Comparison of ENCODE assay signal across 3 worm cellular contexts in genomic region chrV:15002184-15002690, ce11.
TF ChIP-seq lines count a peak whose summit lies in the region.

fib-1 (minus strand) TSS chrV:15002223.
mut-15 (plus strand) TSS chrV:15002543.

TF ChIP-seq in whole organism, L1 larva, 84 proteins besides CTCF, POLR2A, EP300 and RAD21 (continued from another document and continues in another):
- peak; percentile 70 for TF ChIP-seq unc-98 (GFP tag; IDR thresholded peaks at IDR 0.05; lab: Robert Waterston, UW)
- peak; percentile 82 for TF ChIP-seq mab-9 (GFP tag; IDR thresholded peaks at IDR 0.05; lab: Robert Waterston, UW)
- TF ChIP-seq lin-13 (GFP tag; optimal IDR thresholded peaks at IDR 0.05; lab: Kevin White, UChicago) = peak; percentile 88
- peak; percentile 73 for TF ChIP-seq blmp-1 (tag; optimal IDR thresholded peaks at IDR 0.05; lab: Kevin White, UChicago)
- peak; percentile 53 for TF ChIP-seq sup-37 (GFP tag; optimal IDR thresholded peaks at IDR 0.05; lab: Kevin White, UChicago)
- TF ChIP-seq unc-30 (tag; optimal IDR thresholded peaks at IDR 0.05; lab: Kevin White, UChicago) = no peak
- peak; percentile 74 for TF ChIP-seq fkh-10 (GFP tag; optimal IDR thresholded peaks at IDR 0.05; lab: Kevin White, UChicago)
- peak; percentile 95 to 98 for TF ChIP-seq lsy-2 (tag; optimal IDR thresholded peaks at IDR 0.05; lab: Kevin White, UChicago)
- TF ChIP-seq lin-35 (GFP tag; optimal IDR thresholded peaks at IDR 0.05; lab: Kevin White, UChicago) = peak; percentile 90 to 92
- TF ChIP-seq isw-1 (GFP tag; IDR thresholded peaks at IDR 0.05; lab: Robert Waterston, UW) = peak; percentile 96
- TF ChIP-seq nhr-11 (tag; optimal IDR thresholded peaks at IDR 0.05; lab: Kevin White, UChicago) = peak; percentile 55
- peak in 1 of 2 experiments; percentile 81 for TF ChIP-seq mdl-1 (tag; optimal IDR thresholded peaks at IDR 0.05; lab: Kevin White, UChicago)
- peak; percentile 67 for TF ChIP-seq zip-4 (GFP tag; optimal IDR thresholded peaks at IDR 0.05; lab: Kevin White, UChicago)
- TF ChIP-seq sox-4 (tag; optimal IDR thresholded peaks at IDR 0.05; lab: Kevin White, UChicago) = peak; percentile 87
- TF ChIP-seq pqm-1 (tag; optimal IDR thresholded peaks at IDR 0.05; lab: Kevin White, UChicago) = no peak
- TF ChIP-seq mef-2 (tag; optimal IDR thresholded peaks at IDR 0.05; lab: Kevin White, UChicago) = peak; percentile 56
- TF ChIP-seq ztf-4 (tag; optimal IDR thresholded peaks at IDR 0.05; lab: Kevin White, UChicago) = peak; percentile 72
- TF ChIP-seq aha-1 (tag; optimal IDR thresholded peaks at IDR 0.05; lab: Kevin White, UChicago) = peak; percentile 2
- peak; percentile 77 for TF ChIP-seq ceh-88 (GFP tag; IDR thresholded peaks at IDR 0.05; lab: Robert Waterston, UW)
- TF ChIP-seq hlh-4 (tag; optimal IDR thresholded peaks at IDR 0.05; lab: Kevin White, UChicago) = no peak
- peak; percentile 92 for TF ChIP-seq nhr-19 (GFP tag; conservative IDR thresholded peaks at IDR 0.05; lab: Robert Waterston, UW)
- TF ChIP-seq ces-1 (GFP tag; optimal IDR thresholded peaks at IDR 0.05; lab: Kevin White, UChicago) = no peak
- TF ChIP-seq lin-14 (GFP tag; optimal IDR thresholded peaks at IDR 0.05; lab: Kevin White, UChicago) = peak; percentile 94
- peak; percentile 68 for TF ChIP-seq elt-2 (tag; optimal IDR thresholded peaks at IDR 0.05; lab: Kevin White, UChicago)
- TF ChIP-seq C04F5.9 (tag; optimal IDR thresholded peaks at IDR 0.05; lab: Kevin White, UChicago) = peak; percentile 90
- peak; percentile 96 for TF ChIP-seq lin-15B (tag; optimal IDR thresholded peaks at IDR 0.05; lab: Kevin White, UChicago)
- peak; percentile 78 for TF ChIP-seq ceh-63 (GFP tag; optimal IDR thresholded peaks at IDR 0.05; lab: Kevin White, UChicago)
- peak; percentile 21 for TF ChIP-seq zag-1 (tag; optimal IDR thresholded peaks at IDR 0.05; lab: Kevin White, UChicago)
- TF ChIP-seq jun-1 (tag; optimal IDR thresholded peaks at IDR 0.05; lab: Kevin White, UChicago) = peak; percentile 87
- peak; percentile 93 for TF ChIP-seq dsc-1 (tag; optimal IDR thresholded peaks at IDR 0.05; lab: Kevin White, UChicago)
- no peak for TF ChIP-seq sptf-1 (tag; optimal IDR thresholded peaks at IDR 0.05; lab: Kevin White, UChicago)
- TF ChIP-seq egl-27 (tag; optimal IDR thresholded peaks at IDR 0.05; lab: Kevin White, UChicago) = peak in 1 of 2 experiments; percentile 45
- peak; percentile 91 to 95 for TF ChIP-seq efl-1 (optimal IDR thresholded peaks at IDR 0.05; lab: Kevin White, UChicago)
- TF ChIP-seq efl-1 (GFP tag; optimal IDR thresholded peaks at IDR 0.05 in 1 of 2; lab: Kevin White, UChicago) = peak; percentile 84 to 98
- TF ChIP-seq irx-1 (tag; optimal IDR thresholded peaks at IDR 0.05; lab: Kevin White, UChicago) = peak; percentile 85
- peak in 1 of 2 experiments; percentile 92 for TF ChIP-seq ztf-11 (tag; optimal IDR thresholded peaks at IDR 0.05; lab: Kevin White, UChicago)
- peak; percentile 81 for TF ChIP-seq fkh-4 (tag; optimal IDR thresholded peaks at IDR 0.05; lab: Kevin White, UChicago; ENCODE audit: borderline replicate concordance)
- TF ChIP-seq unc-62 (GFP tag; optimal IDR thresholded peaks at IDR 0.05; lab: Kevin White, UChicago) = no peak
- peak; percentile 6 for TF ChIP-seq ama-1 (optimal IDR thresholded peaks at IDR 0.05; lab: Kevin White, UChicago)
- peak; percentile 92 for TF ChIP-seq vab-15 (tag; optimal IDR thresholded peaks at IDR 0.05; lab: Kevin White, UChicago)
- TF ChIP-seq lin-39 (tag; optimal IDR thresholded peaks at IDR 0.05; lab: Kevin White, UChicago) = peak; percentile 59
- peak; percentile 71 for TF ChIP-seq pag-3 (tag; optimal IDR thresholded peaks at IDR 0.05; lab: Kevin White, UChicago; ENCODE audit: borderline replicate concordance, insufficient read depth)
- TF ChIP-seq nhr-85 (tag; lab: Kevin White, UChicago) = peak; percentile 96

TF ChIP-seq in whole organism, L3 larva, 47 proteins besides CTCF, POLR2A, EP300 and RAD21 (continued from another document):
- TF ChIP-seq sea-2 (GFP tag; optimal IDR thresholded peaks at IDR 0.05; lab: Kevin White, UChicago) (no peak), unc-39 (tag; optimal IDR thresholded peaks at IDR 0.05; lab: Kevin White, UChicago) (no peak), egl-5 (tag; optimal IDR thresholded peaks at IDR 0.05; lab: Kevin White, UChicago) (peak; percentile 92), nhr-77 (tag; optimal IDR thresholded peaks at IDR 0.05; lab: Kevin White, UChicago) (peak; percentile 14), nhr-12 (tag; optimal IDR thresholded peaks at IDR 0.05; lab: Kevin White, UChicago) (no peak), fkh-10 (GFP tag; optimal IDR thresholded peaks at IDR 0.05; lab: Kevin White, UChicago) (peak; percentile 80), pha-4 (tag; optimal IDR thresholded peaks at IDR 0.05; lab: Kevin White, UChicago) (peak; percentile 95), nfya-1 (tag; optimal IDR thresholded peaks at IDR 0.05; lab: Kevin White, UChicago; ENCODE audit: insufficient read depth) (peak; percentile 94), jun-1 (tag; optimal IDR thresholded peaks at IDR 0.05; lab: Kevin White, UChicago) (peak; percentile 75), lin-39 (tag; optimal IDR thresholded peaks at IDR 0.05; lab: Kevin White, UChicago) (peak; percentile 84), nhr-67 (tag; optimal IDR thresholded peaks at IDR 0.05; lab: Kevin White, UChicago) (no peak), ceh-82 (tag; optimal IDR thresholded peaks at IDR 0.05; lab: Kevin White, UChicago) (peak; percentile 53), eor-1 (tag; optimal IDR thresholded peaks at IDR 0.05; lab: Kevin White, UChicago) (no peak), elt-3 (tag; optimal IDR thresholded peaks at IDR 0.05; lab: Kevin White, UChicago) (peak in 1 of 3 experiments; percentile 72), ztf-11 (tag; optimal IDR thresholded peaks at IDR 0.05; lab: Kevin White, UChicago) (no peak), elt-2 (tag; optimal IDR thresholded peaks at IDR 0.05; lab: Kevin White, UChicago) (peak; percentile 72), egl-27 (tag; optimal IDR thresholded peaks at IDR 0.05; lab: Kevin White, UChicago) (peak; percentile 10), R02D3.7 (tag; optimal IDR thresholded peaks at IDR 0.05; lab: Kevin White, UChicago) (peak; percentile 88), elt-1 (tag; optimal IDR thresholded peaks at IDR 0.05; lab: Kevin White, UChicago) (peak; percentile 24), nhr-23 (tag; optimal IDR thresholded peaks at IDR 0.05; lab: Kevin White, UChicago) (peak; percentile 91), lin-15B (tag; optimal IDR thresholded peaks at IDR 0.05; lab: Kevin White, UChicago) (peak; percentile 98), nhr-28 (tag; optimal IDR thresholded peaks at IDR 0.05; lab: Kevin White, UChicago) (no peak), unc-62 (GFP tag; optimal IDR thresholded peaks at IDR 0.05; lab: Kevin White, UChicago) (peak; percentile 59), nhr-25 (tag; optimal IDR thresholded peaks at IDR 0.05; lab: Kevin White, UChicago) (peak; percentile 94), fkh-2 (tag; optimal IDR thresholded peaks at IDR 0.05; lab: Kevin White, UChicago) (no peak), ztf-4 (tag; optimal IDR thresholded peaks at IDR 0.05; lab: Kevin White, UChicago) (peak; percentile 26), mml-1 (tag; optimal IDR thresholded peaks at IDR 0.05; lab: Kevin White, UChicago) (no peak), zag-1 (tag; optimal IDR thresholded peaks at IDR 0.05; lab: Kevin White, UChicago) (peak; percentile 39)
TF ChIP-seq in whole organism, L3 larva: peak in this region for 28.

TF ChIP-seq in whole organism, young adult, 124 proteins besides CTCF, POLR2A, EP300 and RAD21 (continued from another document and continues in another):
- TF ChIP-seq nfya-2 (GFP tag; IDR thresholded peaks at IDR 0.05; lab: Robert Waterston, UW) (no peak), rec-8 (tag; optimal IDR thresholded peaks at IDR 0.05; lab: Kevin White, UChicago) (no peak), repo-1 (tag; optimal IDR thresholded peaks at IDR 0.05; lab: Kevin White, UChicago) (no peak), hsf-1 (GFP tag; IDR thresholded peaks at IDR 0.05; lab: Robert Waterston, UW) (peak; percentile 71), ztf-26 (tag; optimal IDR thresholded peaks at IDR 0.05; lab: Kevin White, UChicago) (peak; percentile 75), cebp-2 (GFP tag; IDR thresholded peaks at IDR 0.05; lab: Robert Waterston, UW) (no peak), akir-1 (GFP tag; optimal IDR thresholded peaks at IDR 0.05; lab: Kevin White, UChicago) (peak; percentile 47), somi-1 (GFP tag; optimal IDR thresholded peaks at IDR 0.05; lab: Kevin White, UChicago) (peak; percentile 41), tbp1 (GFP tag; optimal IDR thresholded peaks at IDR 0.05; lab: Kevin White, UChicago) (peak; percentile 72), lin-54 (GFP tag; optimal IDR thresholded peaks at IDR 0.05; lab: Kevin White, UChicago) (peak; percentile 80), lin-40 (tag; optimal IDR thresholded peaks at IDR 0.05; lab: Kevin White, UChicago) (peak; percentile 86), mel-28 (tag; optimal IDR thresholded peaks at IDR 0.05; lab: Kevin White, UChicago; ENCODE audit: borderline replicate concordance) (no peak), ceh-91 (GFP tag; IDR thresholded peaks at IDR 0.05; lab: Robert Waterston, UW) (peak; percentile 88), hlh-26 (GFP tag; conservative IDR thresholded peaks at IDR 0.05; lab: Robert Waterston, UW) (no peak), hmg-1.2 (GFP tag; IDR thresholded peaks at IDR 0.05; lab: Robert Waterston, UW) (peak; percentile 72), F33H1.4 (GFP tag; IDR thresholded peaks at IDR 0.05; lab: Robert Waterston, UW) (peak; percentile 98), ets-4 (GFP tag; optimal IDR thresholded peaks at IDR 0.05; lab: Kevin White, UChicago) (no peak), K11D2.4 (GFP tag; IDR thresholded peaks at IDR 0.05; lab: Robert Waterston, UW) (peak; percentile 81), egl-18 (GFP tag; IDR thresholded peaks at IDR 0.05; lab: Robert Waterston, UW) (no peak), aptf-3 (GFP tag; IDR thresholded peaks at IDR 0.05; lab: Robert Waterston, UW) (no peak), nhr-27 (tag; optimal IDR thresholded peaks at IDR 0.05; lab: Kevin White, UChicago) (no peak), ceh-27 (GFP tag; optimal IDR thresholded peaks at IDR 0.05; lab: Kevin White, UChicago) (peak; percentile 95), cebp-1 (GFP tag; IDR thresholded peaks at IDR 0.05; lab: Robert Waterston, UW) (peak; percentile 46; the same call in 1 of the 2 replicates), cebp-1 (tag; optimal IDR thresholded peaks at IDR 0.05; lab: Kevin White, UChicago) (peak; percentile 84), madf-6 (GFP tag; IDR thresholded peaks at IDR 0.05; lab: Robert Waterston, UW) (peak; percentile 84), C17E4.6 (GFP tag; IDR thresholded peaks at IDR 0.05; lab: Robert Waterston, UW) (no peak), him-1 (tag; optimal IDR thresholded peaks at IDR 0.05; lab: Kevin White, UChicago) (peak; percentile 18), lir-1 (GFP tag; conservative IDR thresholded peaks at IDR 0.05; lab: Robert Waterston, UW) (peak; percentile 54; the same call in 1 of the 2 replicates), Y67H2A.10 (GFP tag; conservative IDR thresholded peaks at IDR 0.05; lab: Robert Waterston, UW) (peak; percentile 76; the same call in 1 of the 2 replicates), hrde-1 (tag; optimal IDR thresholded peaks at IDR 0.05; lab: Kevin White, UChicago; ENCODE audit: borderline replicate concordance) (no peak), D2030.7 (GFP tag; IDR thresholded peaks at IDR 0.05; lab: Robert Waterston, UW) (peak; percentile 93), dox-1 (GFP tag; IDR thresholded peaks at IDR 0.05; lab: Robert Waterston, UW) (peak; percentile 90), F49E8.2 (tag; optimal IDR thresholded peaks at IDR 0.05; lab: Kevin White, UChicago; ENCODE audit: insufficient read depth) (peak; percentile 81), die-1 (tag; optimal IDR thresholded peaks at IDR 0.05; lab: Kevin White, UChicago) (no peak), nhr-90 (tag; optimal IDR thresholded peaks at IDR 0.05; lab: Kevin White, UChicago) (no peak), egrh-3 (GFP tag; IDR thresholded peaks at IDR 0.05; lab: Robert Waterston, UW) (no peak), madf-10 (tag; optimal IDR thresholded peaks at IDR 0.05; lab: Kevin White, UChicago) (peak; percentile 82), C06A6.2 (GFP tag; conservative IDR thresholded peaks at IDR 0.05; lab: Robert Waterston, UW) (no peak), lsy-27 (tag; optimal IDR thresholded peaks at IDR 0.05; lab: Kevin White, UChicago; ENCODE audit: borderline replicate concordance, insufficient read depth) (no peak), snpc-1.1 (tag; optimal IDR thresholded peaks at IDR 0.05; lab: Kevin White, UChicago; ENCODE audit: insufficient read depth) (peak; percentile 23), pbrm-1 (GFP tag; IDR thresholded peaks at IDR 0.05; lab: Robert Waterston, UW) (peak; percentile 91), lin-26 (GFP tag; IDR thresholded peaks at IDR 0.05; lab: Robert Waterston, UW) (no peak), aptf-2 (GFP tag; conservative IDR thresholded peaks at IDR 0.05; lab: Robert Waterston, UW) (peak; percentile 78), lag-1 (GFP tag; IDR thresholded peaks at IDR 0.05; lab: Robert Waterston, UW) (no peak), atf-7 (tag; optimal IDR thresholded peaks at IDR 0.05; lab: Kevin White, UChicago) (peak; percentile 34), F39B2.1 (GFP tag; IDR thresholded peaks at IDR 0.05; lab: Robert Waterston, UW) (no peak), Y79H2A.3 (GFP tag; conservative IDR thresholded peaks at IDR 0.05; lab: Robert Waterston, UW) (no peak), madf-8 (GFP tag; conservative IDR thresholded peaks at IDR 0.05; lab: Robert Waterston, UW) (peak; percentile 71), egl-44 (GFP tag; IDR thresholded peaks at IDR 0.05; lab: Robert Waterston, UW) (0 out of 2 replicates have a peak, but pooled peaks have one; percentile 45), ama-1 (optimal IDR thresholded peaks at IDR 0.05; lab: Kevin White, UChicago) (no peak), ama-1 (GFP tag; optimal IDR thresholded peaks at IDR 0.05; lab: Kevin White, UChicago) (no peak), ceh-100 (GFP tag; IDR thresholded peaks at IDR 0.05; lab: Robert Waterston, UW) (peak; percentile 98), tbx-9 (tag; optimal IDR thresholded peaks at IDR 0.05; lab: Kevin White, UChicago; ENCODE audit: borderline replicate concordance) (no peak), hmg-20 (GFP tag; IDR thresholded peaks at IDR 0.05; lab: Robert Waterston, UW) (no peak), dpl-1 (GFP tag; optimal IDR thresholded peaks at IDR 0.05; lab: Kevin White, UChicago) (peak; percentile 54), unc-130 (GFP tag; optimal IDR thresholded peaks at IDR 0.05; lab: Kevin White, UChicago) (peak; percentile 72), let-526 (GFP tag; IDR thresholded peaks at IDR 0.05; lab: Robert Waterston, UW) (0 out of 2 replicates have a peak, but pooled peaks have one; percentile 61), sptf-2 (GFP tag; optimal IDR thresholded peaks at IDR 0.05; lab: Kevin White, UChicago) (no peak), xnd-1 (tag; optimal IDR thresholded peaks at IDR 0.05; lab: Kevin White, UChicago) (peak; percentile 47), B0261.1 (tag; optimal IDR thresholded peaks at IDR 0.05; lab: Kevin White, UChicago) (peak; percentile 28), fkh-3 (tag; optimal IDR thresholded peaks at IDR 0.05; lab: Kevin White, UChicago) (no peak), Y95B8A.8 (GFP tag; IDR thresholded peaks at IDR 0.05; lab: Robert Waterston, UW) (peak; percentile 71; the same call in 1 of the 2 replicates), hlh-12 (tag; optimal IDR thresholded peaks at IDR 0.05; lab: Kevin White, UChicago) (no peak), T07F8.4 (tag; optimal IDR thresholded peaks at IDR 0.05; lab: Kevin White, UChicago) (no peak), F37B4.10 (GFP tag; IDR thresholded peaks at IDR 0.05; lab: Robert Waterston, UW) (no peak), ztf-25 (GFP tag; IDR thresholded peaks at IDR 0.05; lab: Robert Waterston, UW) (0 out of 2 replicates have a peak, but pooled peaks have one; percentile 14), B0019.2 (GFP tag; conservative IDR thresholded peaks at IDR 0.05; lab: Robert Waterston, UW) (peak; percentile 59; the same call in 1 of the 2 replicates), F52B5.7 (tag; optimal IDR thresholded peaks at IDR 0.05; lab: Kevin White, UChicago) (no peak), bed-1 (GFP tag; IDR thresholded peaks at IDR 0.05; lab: Robert Waterston, UW) (no peak)
